Worm (Caenorhabditis elegans): Measurements from ENCODE around the gene fat-3.

fat-3 gene

DNA sequence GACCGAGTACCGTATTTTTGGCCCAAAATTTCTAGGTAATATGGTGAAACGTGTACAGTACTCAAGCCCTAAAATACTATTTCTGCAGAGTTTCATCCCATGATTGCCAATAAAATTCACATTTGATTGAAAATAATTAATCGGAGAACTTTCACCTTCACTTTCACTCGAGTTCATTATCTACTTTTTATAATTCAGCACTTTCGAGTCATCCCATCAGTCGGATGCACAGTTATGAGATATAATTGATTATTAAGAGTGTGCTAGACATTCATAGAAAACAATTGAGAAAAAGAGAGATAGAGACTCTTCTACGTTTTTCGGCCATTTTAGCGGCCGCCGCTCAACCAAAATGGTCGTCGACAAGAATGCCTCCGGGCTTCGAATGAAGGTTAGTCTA is at the start of gene fat-3:
Gene fat-3 (plus strand): TSS at position 313 of the 400 bp plus-strand sequence.
- TF ChIP-seq R02D3.7 (tag; optimal IDR thresholded peaks at IDR 0.05) (no peak), ceh-16 (tag; optimal IDR thresholded peaks at IDR 0.05) (no peak), elt-2 (tag; optimal IDR thresholded peaks at IDR 0.05) (peak; percentile 78), nhr-43 (tag; optimal IDR thresholded peaks at IDR 0.05; ENCODE audit: poor library complexity, severe bottlenecking) (peak; percentile 15), pqm-1 (tag; optimal IDR thresholded peaks at IDR 0.05) (peak; percentile 63), ceh-28 (tag; optimal IDR thresholded peaks at IDR 0.05) (peak; percentile 46), nhr-76 (tag; optimal IDR thresholded peaks at IDR 0.05) (no peak), skn-1 (tag; optimal IDR thresholded peaks at IDR 0.05) (peak; percentile 9), pha-4 (tag; optimal IDR thresholded peaks at IDR 0.05) (peak; percentile 19)

ce11 chrIV:9755713-9756112 is 47.1 kb upstream of the fat-3 start:
- TF ChIP-seq elt-3 (tag; optimal IDR thresholded peaks at IDR 0.05) = peak in 1 of 3 experiments; percentile 84
- no peak for TF ChIP-seq nhr-237 (tag; optimal IDR thresholded peaks at IDR 0.05)

DNA sequence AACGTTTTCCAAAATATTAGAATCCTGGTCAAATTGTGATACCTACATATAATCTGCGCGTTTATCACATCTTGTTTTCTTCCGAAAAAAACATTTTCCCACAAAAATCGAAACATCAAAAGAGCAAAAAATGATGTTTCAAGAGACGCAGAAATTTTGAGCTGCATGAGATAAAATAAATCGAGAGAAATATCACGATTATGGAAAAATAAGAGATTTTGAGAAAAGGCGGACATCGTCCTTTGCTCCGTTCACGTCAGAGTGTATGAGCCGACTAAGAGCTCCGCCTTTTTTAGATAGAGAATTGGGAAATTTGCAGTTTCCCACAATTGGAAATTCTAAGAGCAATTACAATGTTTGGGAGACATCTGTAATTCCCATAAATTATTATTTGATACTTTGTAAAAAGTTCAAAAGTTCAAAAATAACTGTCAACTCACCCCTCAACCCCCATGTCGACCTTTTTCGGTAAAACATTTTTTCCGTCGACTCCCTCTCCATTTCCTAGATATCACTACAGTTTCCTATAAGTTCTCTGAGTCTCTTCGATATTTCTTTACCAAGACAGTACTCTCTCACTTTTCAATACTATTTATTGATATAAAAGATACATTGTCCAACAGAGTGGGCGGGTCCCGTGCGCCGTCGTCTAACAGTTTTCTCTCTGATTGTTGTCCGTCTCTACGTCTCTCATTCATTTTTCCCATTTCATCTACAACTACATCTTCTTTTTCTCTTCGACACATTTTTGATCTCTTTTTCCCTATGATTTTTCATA is 46.0 kb upstream of the fat-3 start:
- peak; percentile 25 for TF ChIP-seq pqm-1 (tag; optimal IDR thresholded peaks at IDR 0.05)
- peak; percentile 31 for TF ChIP-seq ceh-28 (tag; optimal IDR thresholded peaks at IDR 0.05)
- TF ChIP-seq mml-1 (tag; optimal IDR thresholded peaks at IDR 0.05) = no peak
- TF ChIP-seq nhr-43 (tag; optimal IDR thresholded peaks at IDR 0.05; ENCODE audit: poor library complexity, severe bottlenecking) = peak; percentile 43
- no peak for TF ChIP-seq ztf-4 (tag; optimal IDR thresholded peaks at IDR 0.05)
- peak; percentile 44 for TF ChIP-seq jun-1 (tag; optimal IDR thresholded peaks at IDR 0.05)
- TF ChIP-seq pha-4 (tag; optimal IDR thresholded peaks at IDR 0.05) = peak; percentile 71
- TF ChIP-seq lin-15B (tag; optimal IDR thresholded peaks at IDR 0.05) = peak; percentile 0
- TF ChIP-seq nfya-1 (tag; optimal IDR thresholded peaks at IDR 0.05; ENCODE audit: insufficient read depth) = peak; percentile 2
- no peak for TF ChIP-seq unc-62 (GFP tag; optimal IDR thresholded peaks at IDR 0.05)
- peak; percentile 49 for TF ChIP-seq nhr-25 (tag; optimal IDR thresholded peaks at IDR 0.05)
- peak; percentile 65 for TF ChIP-seq elt-2 (tag; optimal IDR thresholded peaks at IDR 0.05)
- peak; percentile 82 for TF ChIP-seq nhr-23 (tag; optimal IDR thresholded peaks at IDR 0.05)

DNA sequence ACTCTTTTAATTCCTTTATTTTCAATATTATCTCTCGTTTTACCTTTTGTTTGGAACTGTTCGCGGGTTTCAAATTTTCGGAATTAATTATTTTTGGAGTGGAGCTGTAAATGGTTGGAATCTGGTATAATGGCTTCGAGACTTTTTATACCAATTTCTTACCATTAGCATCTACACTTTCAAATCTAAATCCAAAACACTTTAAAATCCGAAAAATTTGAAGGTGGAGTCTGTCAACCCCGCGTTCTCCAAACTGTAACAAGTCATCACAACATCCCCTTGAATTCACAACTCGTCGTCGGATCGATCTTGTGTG is 45.4 kb upstream of the fat-3 start, which contains the start of gene nhr-97:
Gene nhr-97 (plus strand): TSS at position 217 of the 316 bp plus-strand sequence.
- TF ChIP-seq fkh-10 (GFP tag; optimal IDR thresholded peaks at IDR 0.05) = no peak
- no peak for TF ChIP-seq nhr-77 (tag; optimal IDR thresholded peaks at IDR 0.05)
- TF ChIP-seq ztf-4 (tag; optimal IDR thresholded peaks at IDR 0.05) = no peak
- TF ChIP-seq ZK546.5 (tag; optimal IDR thresholded peaks at IDR 0.05) = no peak
- TF ChIP-seq unc-39 (tag; optimal IDR thresholded peaks at IDR 0.05) = no peak
- no peak for TF ChIP-seq ceh-9 (tag; optimal IDR thresholded peaks at IDR 0.05)
- TF ChIP-seq skn-1 (tag; optimal IDR thresholded peaks at IDR 0.05) = no peak
- TF ChIP-seq unc-62 (GFP tag; optimal IDR thresholded peaks at IDR 0.05) = no peak
- no peak for TF ChIP-seq nhr-25 (tag; optimal IDR thresholded peaks at IDR 0.05)
- TF ChIP-seq mml-1 (tag; optimal IDR thresholded peaks at IDR 0.05) = no peak
- no peak for TF ChIP-seq lsy-12 (tag; optimal IDR thresholded peaks at IDR 0.05)
- no peak for TF ChIP-seq egl-27 (tag; optimal IDR thresholded peaks at IDR 0.05)
- TF ChIP-seq pha-4 (tag; optimal IDR thresholded peaks at IDR 0.05) = no peak
- no peak for TF ChIP-seq ceh-16 (tag; optimal IDR thresholded peaks at IDR 0.05)
- TF ChIP-seq elt-1 (tag; optimal IDR thresholded peaks at IDR 0.05) = no peak
- no peak for TF ChIP-seq nhr-23 (tag; optimal IDR thresholded peaks at IDR 0.05)
- no peak for TF ChIP-seq nhr-43 (tag; optimal IDR thresholded peaks at IDR 0.05; ENCODE audit: poor library complexity, severe bottlenecking)

DNA sequence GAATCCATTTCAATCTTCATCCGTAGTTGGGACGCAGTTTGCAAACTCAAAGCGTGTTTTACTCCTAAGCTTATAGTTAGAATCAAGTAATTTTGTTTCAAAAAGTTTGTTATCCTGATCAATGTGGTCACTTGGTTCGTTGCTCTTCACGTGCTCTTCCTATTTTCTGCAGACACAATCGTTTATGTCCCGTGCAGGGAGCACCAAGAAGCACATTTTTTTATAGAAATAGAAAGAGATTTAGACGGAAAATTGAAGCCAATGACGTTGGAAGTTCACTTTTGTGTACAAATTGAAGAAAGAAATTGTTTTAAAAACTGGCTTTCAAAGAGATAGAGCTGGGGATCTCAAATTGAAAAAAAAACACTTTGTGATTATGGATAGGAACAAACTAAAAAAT is 41.1 kb upstream of the fat-3 start:
- TF ChIP-seq R02D3.7 (tag; optimal IDR thresholded peaks at IDR 0.05) (no peak), nfya-1 (tag; optimal IDR thresholded peaks at IDR 0.05; ENCODE audit: insufficient read depth) (peak; percentile 20), pha-4 (tag; optimal IDR thresholded peaks at IDR 0.05) (peak; percentile 22), nhr-11 (tag; optimal IDR thresholded peaks at IDR 0.05) (no peak), nhr-43 (tag; optimal IDR thresholded peaks at IDR 0.05; ENCODE audit: poor library complexity, severe bottlenecking) (no peak)

- TF ChIP-seq elt-2 (tag; optimal IDR thresholded peaks at IDR 0.05) = peak; percentile 65
- TF ChIP-seq jun-1 (tag; optimal IDR thresholded peaks at IDR 0.05) = peak; percentile 5
- peak; percentile 91 for TF ChIP-seq pqm-1 (tag; optimal IDR thresholded peaks at IDR 0.05)
- TF ChIP-seq nhr-237 (tag; optimal IDR thresholded peaks at IDR 0.05) = no peak
- TF ChIP-seq unc-62 (GFP tag; optimal IDR thresholded peaks at IDR 0.05) = no peak
These were observed 40.1 kb upstream of the fat-3 start for ce11 chrIV:9762667-9763173.
